Fruit fly (Drosophila melanogaster) whole organism, prepupa: ENCODE measurements around the gene Rbcn-3A.
A peak's percentile ranks its signal among the peaks of the same experiment; 100 is the strongest.

Experiments
- Blimp-1 ChIP-seq: fragments of 200-800 bp; sonication (Bioruptor generic); optimal IDR thresholded peaks from 3 replicates; lab custom pipeline; 2017; ENCODE audit warnings: missing biosample characterization, missing genetic modification characterization, mild to moderate bottlenecking, moderate library complexity, missing genetic modification reagents
- CG10669 ChIP-seq: fragments of 200-800 bp; sonication (Bioruptor generic); optimal IDR thresholded peaks from 3 replicates; lab custom pipeline; 2018; ENCODE audit warnings: missing biosample characterization, mild to moderate bottlenecking, missing genetic modification characterization, moderate library complexity
- CG11294 ChIP-seq: fragments of 200-800 bp; sonication (Bioruptor generic); IDR thresholded peaks from 2 replicates; pipeline ENCODE4 v1.3.6; 2022; ENCODE audit warnings: missing biosample characterization, missing genetic modification characterization
- CG11762 ChIP-seq: fragments of 200-800 bp; sonication (Bioruptor generic); optimal IDR thresholded peaks from 3 replicates; lab custom pipeline; 2016; ENCODE audit warnings: missing biosample characterization, missing genetic modification characterization; ENCODE audit not compliant: insufficient read depth
- CG11902 ChIP-seq: fragments of 200-800 bp; sonication (Bioruptor generic); optimal IDR thresholded peaks from 3 replicates; lab custom pipeline; 2016; ENCODE audit warnings: missing biosample characterization, missing genetic modification characterization
- CG15336 ChIP-seq: fragments of 200-800 bp; sonication (Bioruptor generic); IDR thresholded peaks from 2 replicates; pipeline ENCODE4 v1.3.6; 2022; ENCODE audit warnings: missing biosample characterization, missing genetic modification characterization
- CG1621 ChIP-seq: fragments of 200-800 bp; sonication (Bioruptor generic); optimal IDR thresholded peaks from 3 replicates; lab custom pipeline; 2018; ENCODE audit warnings: missing biosample characterization, mild to moderate bottlenecking, missing genetic modification characterization
- CG16779 ChIP-seq: fragments of 200-800 bp; sonication (Bioruptor generic); optimal IDR thresholded peaks from 3 replicates; lab custom pipeline; 2017; ENCODE audit warnings: missing biosample characterization, mild to moderate bottlenecking, missing genetic modification characterization
- CG31627 ChIP-seq: fragments of 200-800 bp; sonication (Bioruptor generic); optimal IDR thresholded peaks from 3 replicates; lab custom pipeline; 2016; ENCODE audit warnings: missing biosample characterization, missing genetic modification characterization
- CG34406 ChIP-seq: fragments of 200-800 bp; sonication (Bioruptor generic); optimal IDR thresholded peaks from 3 replicates; lab custom pipeline; 2016; ENCODE audit warnings: missing biosample characterization, missing genetic modification characterization
- CG3919 ChIP-seq: fragments of 200-800 bp; sonication (Bioruptor generic); optimal IDR thresholded peaks from 3 replicates; lab custom pipeline; 2016; ENCODE audit warnings: missing biosample characterization, missing genetic modification characterization
- CG4318 ChIP-seq: fragments of 200-800 bp; sonication (Bioruptor generic); optimal IDR thresholded peaks from 3 replicates; lab custom pipeline; 2017; ENCODE audit warnings: missing biosample characterization, mild to moderate bottlenecking, missing genetic modification characterization
- CG6276 ChIP-seq: fragments of 200-800 bp; sonication (Bioruptor generic); optimal IDR thresholded peaks from 2 replicates; lab custom pipeline; 2017; ENCODE audit warnings: missing biosample characterization, mild to moderate bottlenecking, missing genetic modification characterization
- CG6792 ChIP-seq: fragments of 200-800 bp; sonication (Bioruptor generic); optimal IDR thresholded peaks from 3 replicates; lab custom pipeline; 2016; ENCODE audit warnings: missing biosample characterization, missing genetic modification characterization
- CG6854 ChIP-seq: fragments of 200-800 bp; sonication (Bioruptor generic); optimal IDR thresholded peaks from 2 replicates; lab custom pipeline; 2017; ENCODE audit warnings: missing biosample characterization, mild to moderate bottlenecking, missing genetic modification characterization
- CG7368 ChIP-seq: fragments of 200-800 bp; sonication (Bioruptor generic); optimal IDR thresholded peaks from 3 replicates; lab custom pipeline; 2016; ENCODE audit warnings: missing biosample characterization, missing genetic modification characterization
- CG8319 ChIP-seq: fragments of 200-800 bp; sonication (Bioruptor generic); optimal IDR thresholded peaks from 3 replicates; lab custom pipeline; 2016; ENCODE audit warnings: missing biosample characterization, missing genetic modification characterization
- CG8632 ChIP-seq: fragments of 200-800 bp; sonication (Bioruptor generic); optimal IDR thresholded peaks from 3 replicates; lab custom pipeline; 2016; ENCODE audit warnings: missing biosample characterization, missing genetic modification characterization
- CG9139 ChIP-seq: fragments of 200-800 bp; sonication (Bioruptor generic); optimal IDR thresholded peaks from 3 replicates; lab custom pipeline; 2017; ENCODE audit warnings: missing biosample characterization, mild to moderate bottlenecking, missing genetic modification characterization
- Eip75B ChIP-seq: fragments of 200-800 bp; sonication (Bioruptor generic); optimal IDR thresholded peaks from 3 replicates; lab custom pipeline; 2016; ENCODE audit warnings: missing biosample characterization, missing genetic modification characterization
- Eip93F ChIP-seq: fragments of 200-800 bp; sonication (Bioruptor generic); optimal IDR thresholded peaks from 2 replicates; lab custom pipeline; 2016; ENCODE audit warnings: missing biosample characterization, mild to moderate bottlenecking, missing genetic modification characterization
- Hr38 ChIP-seq: sonication (Bioruptor generic); optimal IDR thresholded peaks from 2 replicates; lab custom pipeline; 2016; ENCODE audit warnings: missing biosample characterization, missing genetic modification characterization
- Hr39 ChIP-seq: fragments of 200-800 bp; sonication (Bioruptor generic); optimal IDR thresholded peaks from 2 replicates; lab custom pipeline; 2016; ENCODE audit warnings: missing biosample characterization, missing genetic modification characterization
- Lpt ChIP-seq: fragments of 200-800 bp; sonication (Bioruptor generic); optimal IDR thresholded peaks from 3 replicates; lab custom pipeline; 2016; ENCODE audit warnings: missing biosample characterization, missing genetic modification characterization
- OdsH ChIP-seq: fragments of 200-800 bp; sonication (Bioruptor generic); optimal IDR thresholded peaks from 3 replicates; lab custom pipeline; 2016; ENCODE audit warnings: missing biosample characterization, missing genetic modification characterization
- Smox ChIP-seq: fragments of 200-800 bp; sonication (Bioruptor generic); optimal IDR thresholded peaks from 3 replicates; lab custom pipeline; 2016; ENCODE audit warnings: missing biosample characterization, missing genetic modification characterization
- Sox102F ChIP-seq: fragments of 200-800 bp; sonication (Bioruptor generic); optimal IDR thresholded peaks from 2 replicates; lab custom pipeline; 2016; ENCODE audit warnings: missing biosample characterization, mild to moderate bottlenecking, missing genetic modification characterization
- Sox14 ChIP-seq: fragments of 200-800 bp; sonication (Bioruptor generic); optimal IDR thresholded peaks from 3 replicates; lab custom pipeline; 2016; ENCODE audit warnings: missing biosample characterization, missing genetic modification characterization
- Sox15 ChIP-seq: fragments of 200-800 bp; sonication (Bioruptor generic); optimal IDR thresholded peaks from 3 replicates; lab custom pipeline; 2016; ENCODE audit warnings: missing biosample characterization, missing genetic modification characterization
- achi ChIP-seq: fragments of 200-800 bp; sonication (Bioruptor generic); optimal IDR thresholded peaks from 3 replicates; lab custom pipeline; 2016; ENCODE audit warnings: missing biosample characterization, missing genetic modification characterization
- acj6 ChIP-seq: fragments of 200-800 bp; sonication (Bioruptor generic); optimal IDR thresholded peaks from 3 replicates; lab custom pipeline; 2016; ENCODE audit warnings: missing biosample characterization, missing genetic modification characterization
- dac ChIP-seq: fragments of 200-800 bp; sonication (Bioruptor generic); optimal IDR thresholded peaks from 2 replicates; lab custom pipeline; 2017; ENCODE audit warnings: missing biosample characterization, mild to moderate bottlenecking, missing genetic modification characterization
- fd59A ChIP-seq: fragments of 200-800 bp; sonication (Bioruptor generic); optimal IDR thresholded peaks from 2 replicates; lab custom pipeline; 2017; ENCODE audit warnings: missing biosample characterization, mild to moderate bottlenecking, missing genetic modification characterization, missing genetic modification reagents
- fd85E ChIP-seq: fragments of 200-800 bp; sonication (Bioruptor generic); optimal IDR thresholded peaks from 3 replicates; lab custom pipeline; 2016; ENCODE audit warnings: missing biosample characterization, missing genetic modification characterization
- fkh ChIP-seq: fragments of 200-800 bp; sonication (Bioruptor generic); optimal IDR thresholded peaks from 3 replicates; lab custom pipeline; 2017; ENCODE audit warnings: missing biosample characterization, mild to moderate bottlenecking, missing genetic modification characterization, moderate library complexity
- salr ChIP-seq, 2 experiments: fragments of 200-800 bp; sonication (Bioruptor generic); optimal IDR thresholded peaks; 3 replicates each; lab custom pipeline; 2016 to 2018; ENCODE audit warnings: missing biosample characterization in 2 of 2, missing genetic modification characterization in 2 of 2, mild to moderate bottlenecking in 1 of 2
- spab ChIP-seq: fragments of 200-800 bp; sonication (Bioruptor generic); optimal IDR thresholded peaks from 2 replicates; lab custom pipeline; 2017; ENCODE audit warnings: missing biosample characterization, mild to moderate bottlenecking, missing genetic modification characterization, missing genetic modification reagents
- ss ChIP-seq, 2 experiments: fragments of 200-800 bp; sonication (Bioruptor generic); optimal IDR thresholded peaks; 2 replicates in 1 of 2; 3 replicates in 1 of 2; lab custom pipeline; 2017 to 2018; ENCODE audit warnings: mild to moderate bottlenecking in 2 of 2, missing biosample characterization in 2 of 2, missing genetic modification characterization in 2 of 2, moderate library complexity in 1 of 2
- svp ChIP-seq: fragments of 200-800 bp; sonication (Bioruptor generic); peaks from one replicate; lab custom pipeline; 2016; ENCODE audit warnings: missing biosample characterization, missing genetic modification characterization
- topi ChIP-seq: fragments of 200-800 bp; sonication (Bioruptor generic); optimal IDR thresholded peaks from 3 replicates; lab custom pipeline; 2016; ENCODE audit warnings: missing biosample characterization, missing genetic modification characterization
- vri ChIP-seq: fragments of 200-800 bp; sonication (Bioruptor generic); optimal IDR thresholded peaks from 3 replicates; lab custom pipeline; 2016; ENCODE audit warnings: missing biosample characterization, mild to moderate bottlenecking, missing genetic modification characterization

Gene Rbcn-3A

DNA sequence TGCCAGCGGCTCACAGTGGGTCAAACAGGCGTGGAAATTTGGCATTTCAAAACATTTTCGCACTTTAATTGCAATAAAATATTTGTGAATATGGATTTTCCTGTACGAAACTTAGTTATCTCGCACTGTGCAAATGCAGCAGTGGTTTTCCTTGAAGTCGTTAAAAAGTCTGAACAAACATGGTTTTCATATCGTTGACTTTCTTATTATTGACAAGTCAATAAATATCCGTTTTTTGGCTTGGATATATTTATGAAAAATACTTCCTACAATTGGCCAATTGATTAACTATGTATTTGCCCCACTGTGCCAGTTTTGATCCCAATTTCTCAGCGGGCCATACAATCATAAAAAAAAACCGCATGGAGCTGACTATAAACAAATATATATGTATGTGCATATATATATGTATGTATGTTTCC, 10.2 kb upstream of the Rbcn-3A start (continued):
- TF ChIP-seq CG34406 (GFP tag; lab: Kevin White, UChicago) (peak; percentile 93), CG6276 (GFP tag; lab: Kevin White, UChicago) (peak; percentile 94), ss (GFP tag; optimal IDR thresholded peaks at IDR 0.05; lab: Kevin White, UChicago) (peak; percentile 64 to 78), Smox (peak; percentile 89), OdsH (GFP tag; lab: Kevin White, UChicago) (peak; percentile 95), CG9139 (peak; percentile 73), Eip93F (GFP tag; lab: Kevin White, UChicago) (peak; percentile 25), CG7368 (peak; percentile 87), Sox15 (GFP tag; lab: Kevin White, UChicago) (peak; percentile 92), fd59A (GFP tag; lab: Kevin White, UChicago) (peak; percentile 82), Lpt (GFP tag; lab: Kevin White, UChicago) (peak; percentile 97), CG11902 (peak; percentile 87), topi (GFP tag; lab: Kevin White, UChicago) (peak; percentile 92), CG16779 (peak; percentile 89), Sox14 (peak; percentile 92), svp (GFP tag; lab: Kevin White, UChicago) (peak; percentile 94), vri (peak; percentile 82), CG15336 (GFP tag; lab: Robert Waterston, UW) (peak; percentile 96), Sox102F (peak; percentile 91), CG11762 (GFP tag; lab: Kevin White, UChicago) (peak; percentile 92), Eip75B (GFP tag; lab: Kevin White, UChicago) (peak; percentile 94), Hr38 (GFP tag; lab: Kevin White, UChicago) (peak; percentile 64), achi (GFP tag; lab: Kevin White, UChicago) (peak; percentile 94), CG4318 (GFP tag; lab: Kevin White, UChicago) (peak; percentile 96), CG6854 (peak; percentile 56), Hr39 (GFP tag; lab: Kevin White, UChicago) (peak; percentile 91), Blimp-1 (GFP tag; lab: Kevin White, UChicago) (peak; percentile 44), fd85E (peak; percentile 71), CG31627 (peak; percentile 89), CG8632 (GFP tag; lab: Kevin White, UChicago) (peak; percentile 94), fkh (GFP tag; lab: Kevin White, UChicago) (peak; percentile 65)
- TF ChIP-seq, all 60 proteins: peak for 60

DNA sequence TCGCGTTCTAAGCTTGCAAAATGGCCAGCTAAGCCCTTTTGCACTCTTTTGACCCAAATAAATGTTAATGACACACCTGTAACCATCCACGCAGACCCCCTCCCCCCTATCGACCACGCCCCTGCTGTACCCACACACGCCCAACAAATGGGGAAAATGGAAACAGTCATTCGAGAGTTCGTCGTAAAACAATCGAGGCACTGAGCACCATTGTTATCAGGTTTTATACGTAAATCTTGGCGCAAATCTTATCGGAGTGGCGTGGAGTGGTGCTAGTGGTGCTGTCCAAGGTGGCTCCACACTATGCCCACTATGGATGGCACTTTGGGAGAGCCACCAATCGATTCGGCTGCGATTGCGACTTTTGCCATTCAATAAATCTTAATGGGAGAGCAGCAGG, 9.2 kb upstream of the Rbcn-3A start:
- no peak for TF ChIP-seq CG3919 (GFP tag; lab: Kevin White, UChicago)
- no peak for TF ChIP-seq Blimp-1 (GFP tag; lab: Kevin White, UChicago)
- no peak for TF ChIP-seq salr (GFP tag; optimal IDR thresholded peaks at IDR 0.05; lab: Kevin White, UChicago)
- no peak for TF ChIP-seq Hr39 (GFP tag; lab: Kevin White, UChicago)
- TF ChIP-seq CG15336 (GFP tag; lab: Robert Waterston, UW): no peak
- no peak for TF ChIP-seq CG11294 (GFP tag; lab: Robert Waterston, UW)
- no peak for TF ChIP-seq achi (GFP tag; lab: Kevin White, UChicago)
- TF ChIP-seq CG34406 (GFP tag; lab: Kevin White, UChicago): no peak
- TF ChIP-seq fd59A (GFP tag; lab: Kevin White, UChicago): no peak
- TF ChIP-seq CG6792 (GFP tag; lab: Kevin White, UChicago): no peak
- TF ChIP-seq CG11762 (GFP tag; lab: Kevin White, UChicago): no peak
- no peak for TF ChIP-seq Hr38 (GFP tag; lab: Kevin White, UChicago)
- TF ChIP-seq acj6 (GFP tag; lab: Kevin White, UChicago): no peak
- no peak for TF ChIP-seq dac (GFP tag; lab: Kevin White, UChicago)
- TF ChIP-seq svp (GFP tag; lab: Kevin White, UChicago): no peak
- no peak for TF ChIP-seq CG10669 (GFP tag; lab: Kevin White, UChicago)
- TF ChIP-seq CG1621 (tag; lab: Kevin White, UChicago): no peak
- TF ChIP-seq OdsH (GFP tag; lab: Kevin White, UChicago): no peak
- no peak for TF ChIP-seq spab (GFP tag; lab: Kevin White, UChicago)
- TF ChIP-seq CG8319: no peak
- TF ChIP-seq, all 60 proteins: peak for 0
